Fruit fly (Drosophila melanogaster) whole organism, wandering third instar larva: ENCODE measurements around the gene CG32299.
A peak's percentile ranks its signal among the peaks of the same experiment; 100 is the strongest.

Experiments
- Abd-B ChIP-seq: fragments of >200 bp; optimal IDR thresholded peaks from 2 replicates; lab custom pipeline; 2017; ENCODE audit warnings: missing biosample characterization, missing genetic modification characterization
- CG32264 ChIP-seq: fragments of 200-800 bp; sonication (Bioruptor generic); optimal IDR thresholded peaks from 2 replicates; lab custom pipeline; 2016; ENCODE audit warnings: missing biosample characterization, missing genetic modification characterization
- CG9705 ChIP-seq: fragments of 200-800 bp; sonication (Bioruptor generic); optimal IDR thresholded peaks from 2 replicates; lab custom pipeline; 2018; ENCODE audit warnings: missing biosample characterization, mild to moderate bottlenecking, missing genetic modification characterization
- CrebA ChIP-seq: fragments of 200-800 bp; sonication (Bioruptor generic); optimal IDR thresholded peaks from 2 replicates; lab custom pipeline; 2016; ENCODE audit warnings: missing biosample characterization, mild to moderate bottlenecking, missing genetic modification characterization, borderline replicate concordance
- Dfd ChIP-seq: fragments of >200 bp; optimal IDR thresholded peaks from 2 replicates; lab custom pipeline; 2017; ENCODE audit warnings: missing biosample characterization, missing genetic modification characterization
- HLH106 ChIP-seq: fragments of 200-800 bp; optimal IDR thresholded peaks from 3 replicates; lab custom pipeline; 2019; ENCODE audit warnings: missing biosample characterization, mild to moderate bottlenecking, missing genetic modification characterization, moderate library complexity
- Hnf4 ChIP-seq: fragments of 200-800 bp; sonication (Bioruptor generic); optimal IDR thresholded peaks from 2 replicates; lab custom pipeline; 2016; ENCODE audit warnings: missing biosample characterization, mild to moderate bottlenecking, missing genetic modification characterization
- Hr83 ChIP-seq: fragments of 200-300 bp; sonication (Bioruptor generic); optimal IDR thresholded peaks from 2 replicates; lab custom pipeline; 2016; ENCODE audit warnings: missing biosample characterization, mild to moderate bottlenecking, missing genetic modification characterization, moderate library complexity; ENCODE audit not compliant: poor library complexity, severe bottlenecking
- Jra ChIP-seq: sonication (Bioruptor generic); optimal IDR thresholded peaks from 2 replicates; lab custom pipeline; 2016; ENCODE audit warnings: missing biosample characterization, missing genetic modification characterization
- Mio ChIP-seq: sonication (Bioruptor generic); optimal IDR thresholded peaks from 2 replicates; lab custom pipeline; 2016; ENCODE audit warnings: missing biosample characterization, missing genetic modification characterization
- N ChIP-seq: fragments of >200 bp; optimal IDR thresholded peaks from 2 replicates; lab custom pipeline; 2018; ENCODE audit warnings: missing biosample characterization, missing external identifiers, missing genetic modification characterization
- Rel ChIP-seq, 2 experiments: fragments of 200-800 bp; sonication (Bioruptor generic) in 1 of 2; optimal IDR thresholded peaks; 2 replicates in 1 of 2; 3 replicates in 1 of 2; lab custom pipeline; 2016 to 2019; ENCODE audit warnings: mild to moderate bottlenecking in 2 of 2, missing biosample characterization in 2 of 2, missing genetic modification characterization in 2 of 2, moderate library complexity in 1 of 2
- Sp1 ChIP-seq: fragments of 200-800 bp; sonication (Bioruptor generic); optimal IDR thresholded peaks from 3 replicates; lab custom pipeline; 2019; ENCODE audit warnings: missing biosample characterization, mild to moderate bottlenecking, missing genetic modification characterization, moderate library complexity
- Vsx2 ChIP-seq: fragments of 200-300, 225-300 bp; sonication (Bioruptor generic); optimal IDR thresholded peaks from 2 replicates; lab custom pipeline; 2018; ENCODE audit warnings: missing biosample characterization, missing genetic modification characterization; ENCODE audit not compliant: partially characterized antibody
- br ChIP-seq: fragments of 200-800 bp; sonication (Bioruptor generic); optimal IDR thresholded peaks from 2 replicates; lab custom pipeline; 2016; ENCODE audit warnings: missing biosample characterization, missing genetic modification characterization
- brk ChIP-seq: fragments of 200-800 bp; sonication (Bioruptor generic); optimal IDR thresholded peaks from 2 replicates; lab custom pipeline; 2016; ENCODE audit warnings: missing biosample characterization, mild to moderate bottlenecking, missing genetic modification characterization
- dl ChIP-seq, 2 experiments: fragments of 175-275, 200-275 bp in 1 of 2; fragments of 200-275 bp in 1 of 2; sonication (Bioruptor generic); optimal IDR thresholded peaks; lab custom pipeline; 2018; ENCODE audit warnings: mild to moderate bottlenecking in 2 of 2, missing biosample characterization in 2 of 2, missing genetic modification characterization in 2 of 2, moderate library complexity in 2 of 2; ENCODE audit not compliant: partially characterized antibody in 2 of 2, insufficient read depth in 1 of 2
- dsf ChIP-seq: sonication (Bioruptor generic); optimal IDR thresholded peaks from 2 replicates; lab custom pipeline; 2016; ENCODE audit warnings: missing biosample characterization, missing genetic modification characterization, borderline replicate concordance
- ey ChIP-seq: fragments of 200-800 bp; sonication (Bioruptor generic); optimal IDR thresholded peaks from 2 replicates; lab custom pipeline; 2016; ENCODE audit warnings: missing biosample characterization, missing genetic modification characterization
- foxo ChIP-seq, 2 experiments: fragments of 200-800 bp; sonication (Bioruptor generic); optimal IDR thresholded peaks; 2 replicates in 1 of 2; 3 replicates in 1 of 2; lab custom pipeline; 2016 to 2017; ENCODE audit warnings: missing biosample characterization in 2 of 2, missing genetic modification characterization in 2 of 2
- fru ChIP-seq: fragments of 200-800 bp; sonication (Bioruptor generic); optimal IDR thresholded peaks from 3 replicates; lab custom pipeline; 2016; ENCODE audit warnings: missing biosample characterization, mild to moderate bottlenecking, missing genetic modification characterization
- h ChIP-seq: fragments of 200-800 bp; sonication (Bioruptor generic); optimal IDR thresholded peaks from 3 replicates; lab custom pipeline; 2016; ENCODE audit warnings: missing biosample characterization, mild to moderate bottlenecking, missing genetic modification characterization
- jim ChIP-seq: fragments of 175-275, 200-325 bp; sonication (Bioruptor generic); optimal IDR thresholded peaks from 2 replicates; lab custom pipeline; 2016; ENCODE audit warnings: missing biosample characterization, mild to moderate bottlenecking, missing genetic modification characterization
- lola ChIP-seq: fragments of >200 bp; optimal IDR thresholded peaks from 2 replicates; lab custom pipeline; 2017; ENCODE audit warnings: missing biosample characterization, missing genetic modification characterization
- pan ChIP-seq: fragments of >200 bp; optimal IDR thresholded peaks from 2 replicates; lab custom pipeline; 2017
- psq ChIP-seq: fragments of 200-800 bp; sonication (Bioruptor generic); optimal IDR thresholded peaks from 3 replicates; lab custom pipeline; 2017; ENCODE audit warnings: missing biosample characterization, mild to moderate bottlenecking, missing genetic modification characterization, moderate library complexity
- rgr ChIP-seq: fragments of 200-800 bp; sonication (Bioruptor generic); optimal IDR thresholded peaks from 3 replicates; lab custom pipeline; 2016; ENCODE audit warnings: missing biosample characterization, mild to moderate bottlenecking, missing genetic modification characterization
- sage ChIP-seq: fragments of 200-800 bp; sonication (Bioruptor generic); optimal IDR thresholded peaks from 2 replicates; lab custom pipeline; 2016; ENCODE audit warnings: missing biosample characterization, mild to moderate bottlenecking, missing genetic modification characterization
- sv ChIP-seq: fragments of 200-800 bp; sonication (Bioruptor generic); optimal IDR thresholded peaks from 3 replicates; lab custom pipeline; 2016; ENCODE audit warnings: missing biosample characterization, missing genetic modification characterization
- usp ChIP-seq: fragments of >200 bp; optimal IDR thresholded peaks from 2 replicates; lab custom pipeline; 2017; ENCODE audit warnings: missing biosample characterization, missing genetic modification characterization

The CG32299 gene

DNA sequence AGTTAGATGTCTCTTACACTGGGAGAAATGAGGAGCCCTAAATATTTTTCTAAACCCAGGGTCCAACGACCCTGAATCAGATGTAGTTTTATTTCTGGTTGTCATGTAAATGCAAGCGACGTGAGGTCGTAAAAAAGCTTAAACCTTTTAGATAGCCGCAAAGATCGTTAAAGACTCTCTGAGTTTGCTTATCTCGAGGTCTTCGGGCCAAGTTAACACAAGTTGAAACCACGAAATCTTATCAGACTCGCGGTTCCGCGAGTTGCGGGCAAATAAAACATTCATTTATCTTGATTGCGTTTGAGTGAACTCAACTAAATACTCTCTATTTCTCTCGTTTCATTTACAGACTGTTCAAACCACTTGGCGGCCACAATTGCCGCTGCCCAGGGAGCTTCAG lies 11.4 kb upstream of the CG32299 start:
- TF ChIP-seq Sp1 (GFP tag; lab: Kevin White, UChicago), result no peak
- peak; percentile 52 for TF ChIP-seq CrebA (GFP tag; lab: Kevin White, UChicago)
- TF ChIP-seq fru (GFP tag; lab: Kevin White, UChicago), result peak; percentile 22

- TF ChIP-seq Dfd (GFP tag; lab: Kevin White, UChicago), result no peak
- TF ChIP-seq dl (GFP tag; optimal IDR thresholded peaks at IDR 0.05; lab: Kevin White, UChicago; ENCODE audit: insufficient read depth in 1 of 2, partially characterized antibody in 2 of 2), result no peak
- TF ChIP-seq h (GFP tag; lab: Kevin White, UChicago), result peak; percentile 29
- no peak for TF ChIP-seq Sp1 (GFP tag; lab: Kevin White, UChicago)
- no peak for TF ChIP-seq Rel (GFP tag; optimal IDR thresholded peaks at IDR 0.05; lab: Kevin White, UChicago)
- TF ChIP-seq Rel (tag; optimal IDR thresholded peaks at IDR 0.05; lab: Kevin White, UChicago), result no peak
- TF ChIP-seq Jra (GFP tag; lab: Kevin White, UChicago), result no peak
- no peak for TF ChIP-seq sage (GFP tag; lab: Kevin White, UChicago)
- no peak for TF ChIP-seq pan
These were observed 9.5 kb upstream of the CG32299 start for dm6 chr3L:2400227-2400840.

DNA sequence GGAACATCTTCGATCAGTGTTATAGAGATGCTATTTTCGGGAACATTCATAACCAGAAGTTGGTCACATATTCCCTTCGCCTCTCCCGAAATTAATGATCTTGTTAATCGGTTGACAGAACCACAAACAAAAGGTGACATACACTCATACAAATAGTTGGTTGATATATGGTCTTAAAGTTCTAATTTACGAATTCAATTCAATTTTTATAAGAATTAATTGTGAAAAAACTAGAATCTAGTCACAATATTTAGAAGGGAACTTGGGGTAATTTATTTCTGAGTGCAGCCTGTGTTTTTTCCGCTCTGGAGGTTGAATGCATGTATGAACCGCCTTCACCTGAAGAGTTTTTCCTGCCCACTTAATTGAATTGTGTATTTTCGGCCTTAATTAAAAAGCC lies 9.0 kb upstream of the CG32299 start:
- TF ChIP-seq Abd-B (GFP tag; lab: Kevin White, UChicago) (no peak), Hr83 (GFP tag; lab: Kevin White, UChicago) (no peak), CG9705 (GFP tag; lab: Kevin White, UChicago) (no peak)

- TF ChIP-seq sv (GFP tag; lab: Kevin White, UChicago) (no peak), Jra (GFP tag; lab: Kevin White, UChicago) (no peak), foxo (GFP tag; optimal IDR thresholded peaks at IDR 0.05; lab: Kevin White, UChicago) (no peak), rgr (GFP tag; lab: Kevin White, UChicago) (no peak), Mio (GFP tag; lab: Kevin White, UChicago) (no peak), CG32264 (GFP tag; lab: Kevin White, UChicago) (no peak), Dfd (GFP tag; lab: Kevin White, UChicago) (no peak), HLH106 (tag; lab: Kevin White, UChicago) (no peak), dl (GFP tag; optimal IDR thresholded peaks at IDR 0.05; lab: Kevin White, UChicago; ENCODE audit: insufficient read depth in 1 of 2, partially characterized antibody in 2 of 2) (no peak), fru (GFP tag; lab: Kevin White, UChicago) (no peak), pan (no peak), lola (GFP tag; lab: Kevin White, UChicago) (no peak), N (GFP tag; lab: Kevin White, UChicago) (no peak), br (no peak), ey (no peak), usp (GFP tag; lab: Kevin White, UChicago) (no peak)
These were observed 7.8 kb upstream of the CG32299 start for dm6 chr3L:2398636-2399035.

- no peak for TF ChIP-seq psq (GFP tag; lab: Kevin White, UChicago)
- TF ChIP-seq dl (GFP tag; optimal IDR thresholded peaks at IDR 0.05; lab: Kevin White, UChicago; ENCODE audit: insufficient read depth in 1 of 2, partially characterized antibody in 2 of 2), result no peak
- TF ChIP-seq Vsx2 (GFP tag; lab: Kevin White, UChicago), result no peak
- TF ChIP-seq dsf (GFP tag; lab: Kevin White, UChicago), result no peak
- TF ChIP-seq br, result no peak
- no peak for TF ChIP-seq jim (GFP tag; lab: Kevin White, UChicago)
- TF ChIP-seq Hnf4, result no peak
- no peak for TF ChIP-seq brk (GFP tag; lab: Kevin White, UChicago)
- no peak for TF ChIP-seq lola (GFP tag; lab: Kevin White, UChicago)
- no peak for TF ChIP-seq Sp1 (GFP tag; lab: Kevin White, UChicago)
- no peak for TF ChIP-seq CrebA (GFP tag; lab: Kevin White, UChicago)
- TF ChIP-seq Mio (GFP tag; lab: Kevin White, UChicago), result no peak
- no peak for TF ChIP-seq Hr83 (GFP tag; lab: Kevin White, UChicago)
- TF ChIP-seq HLH106 (tag; lab: Kevin White, UChicago), result no peak
These were observed 6.9 kb upstream of the CG32299 start for dm6 chr3L:2397571-2398187.
